Fruit fly (Drosophila melanogaster): Measurements from ENCODE around the gene CG13117.

Gene CG13117

dm6 chr2L:9697561-9697960 lies 38.9 kb upstream of the CG13117 start:
- TF ChIP-seq CG12768 (GFP tag; optimal IDR thresholded peaks at IDR 0.05) (no peak), Clk (GFP tag; optimal IDR thresholded peaks at IDR 0.05) (no peak), pad (GFP tag; optimal IDR thresholded peaks at IDR 0.05) (no peak), Hr96 (GFP tag; optimal IDR thresholded peaks at IDR 0.05) (no peak)

DNA sequence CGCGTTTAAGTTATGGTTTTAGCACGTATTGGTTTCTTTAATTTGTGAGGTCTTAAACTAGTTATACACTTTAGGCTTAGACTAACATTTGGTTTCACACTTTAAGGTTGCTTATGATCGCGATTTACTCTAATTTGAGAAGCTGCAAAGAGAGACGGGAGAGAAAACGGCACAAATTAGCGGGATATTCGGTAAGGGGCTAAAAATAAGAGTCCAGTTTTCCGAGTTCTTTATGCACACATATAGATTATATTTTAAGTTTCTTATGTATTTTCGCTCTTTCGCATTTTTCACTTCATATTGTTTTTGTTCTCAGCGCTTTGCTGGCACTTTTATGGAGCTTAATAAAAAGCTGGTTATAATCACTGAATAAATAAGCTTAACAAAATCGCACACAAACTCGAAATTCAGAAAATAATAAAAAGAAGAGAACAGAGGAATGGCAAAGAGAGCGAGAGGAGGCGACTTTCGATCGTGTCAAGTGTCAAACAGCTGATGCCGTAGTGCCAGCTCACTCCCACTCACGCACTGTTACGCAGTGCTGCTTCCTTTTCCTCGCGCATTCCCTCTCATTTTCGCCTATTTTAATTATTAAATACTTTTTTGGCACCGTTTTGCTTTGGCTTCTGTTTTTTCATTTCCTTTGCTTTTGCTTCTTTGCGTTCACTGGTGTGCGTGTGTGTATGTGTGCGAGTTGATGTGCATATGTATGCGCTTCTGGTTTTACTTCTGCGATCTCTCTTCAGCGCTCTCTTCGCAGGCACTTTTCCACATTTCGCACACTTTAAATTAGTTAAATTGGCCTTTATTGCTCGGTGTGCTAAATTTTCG lies 38.1 kb upstream of the CG13117 start:
- TF ChIP-seq CG12768 (GFP tag; optimal IDR thresholded peaks at IDR 0.05): no peak
- peak; percentile 56 for TF ChIP-seq tj (GFP tag; optimal IDR thresholded peaks at IDR 0.05)
- TF ChIP-seq Mnt (GFP tag; optimal IDR thresholded peaks at IDR 0.05): no peak
- TF ChIP-seq CG33017 (tag; optimal IDR thresholded peaks at IDR 0.05): peak; percentile 14
- peak; percentile 77 for TF ChIP-seq pad (GFP tag; optimal IDR thresholded peaks at IDR 0.05)
- no peak for TF ChIP-seq ovo (GFP tag; optimal IDR thresholded peaks at IDR 0.05)
- peak; percentile 32 for TF ChIP-seq cic (GFP tag; optimal IDR thresholded peaks at IDR 0.05)
- peak; percentile 31 for TF ChIP-seq Hr96 (GFP tag; optimal IDR thresholded peaks at IDR 0.05)

dm6 chr2L:9698923-9699493 lies 37.4 kb upstream of the CG13117 start, which contains the start of gene Pka-C1:
Gene Pka-C1, minus strand, starts transcription at chr2L:9699297.
- TF ChIP-seq Hr96 (GFP tag; optimal IDR thresholded peaks at IDR 0.05) (no peak), CG1620 (GFP tag; optimal IDR thresholded peaks at IDR 0.05) (peak; percentile 8), CG12768 (GFP tag; optimal IDR thresholded peaks at IDR 0.05) (peak; percentile 59), cic (GFP tag; optimal IDR thresholded peaks at IDR 0.05) (no peak), CG33017 (tag; optimal IDR thresholded peaks at IDR 0.05) (peak; percentile 16), Crg-1 (GFP tag; optimal IDR thresholded peaks at IDR 0.05) (no peak), CG14711 (tag; optimal IDR thresholded peaks at IDR 0.05) (peak; percentile 25), CG11617 (GFP tag; optimal IDR thresholded peaks at IDR 0.05) (no peak), pad (GFP tag; optimal IDR thresholded peaks at IDR 0.05) (no peak), CG7045 (GFP tag; optimal IDR thresholded peaks at IDR 0.05) (no peak), Mnt (GFP tag; optimal IDR thresholded peaks at IDR 0.05) (no peak), cnc (optimal IDR thresholded peaks at IDR 0.05) (no peak), bab1 (GFP tag; optimal IDR thresholded peaks at IDR 0.05) (no peak), ovo (GFP tag; optimal IDR thresholded peaks at IDR 0.05) (peak; percentile 38), Clk (GFP tag; optimal IDR thresholded peaks at IDR 0.05) (no peak), CG7101 (tag; optimal IDR thresholded peaks at IDR 0.05) (peak; percentile 43), toe (GFP tag; optimal IDR thresholded peaks at IDR 0.05) (no peak)

- TF ChIP-seq Mnt (GFP tag; optimal IDR thresholded peaks at IDR 0.05): peak; percentile 99
- TF ChIP-seq ovo (GFP tag; optimal IDR thresholded peaks at IDR 0.05): no peak
Measured at dm6 chr2L:9699615-9700014, 36.8 kb upstream of the CG13117 start, which contains the start of gene hoip. Gene hoip, plus strand, starts transcription at chr2L:9699791.

DNA sequence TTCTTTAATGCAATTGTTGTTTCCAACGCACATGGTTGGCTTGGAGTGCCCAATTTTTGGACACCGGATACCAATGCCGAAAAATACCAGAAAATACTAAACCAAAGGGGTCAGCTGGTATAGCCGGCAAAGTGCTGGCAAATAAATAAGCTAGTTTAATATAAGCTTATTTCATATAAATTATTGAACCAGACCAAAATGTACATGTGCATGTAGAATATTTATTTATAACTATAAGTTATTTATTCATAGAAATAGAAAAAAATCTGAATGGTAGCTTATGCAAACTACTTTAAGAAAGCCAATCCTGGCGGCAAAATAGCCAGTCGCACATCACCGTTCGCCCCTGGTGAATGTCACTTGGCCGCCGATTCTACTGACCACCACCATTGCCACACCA lies 36.0 kb upstream of the CG13117 start, which contains the start of gene pelo:
Gene pelo (plus strand): TSS at position 357 of the 400 bp plus-strand sequence.
- peak; percentile 75 for TF ChIP-seq CG7101 (tag; optimal IDR thresholded peaks at IDR 0.05)
- peak; percentile 50 for TF ChIP-seq pad (GFP tag; optimal IDR thresholded peaks at IDR 0.05)
- TF ChIP-seq tj (GFP tag; optimal IDR thresholded peaks at IDR 0.05): peak; percentile 40
- TF ChIP-seq bab1 (GFP tag; optimal IDR thresholded peaks at IDR 0.05): peak; percentile 78
- TF ChIP-seq CG7045 (GFP tag; optimal IDR thresholded peaks at IDR 0.05): peak; percentile 66
- peak; percentile 97 for TF ChIP-seq Mnt (GFP tag; optimal IDR thresholded peaks at IDR 0.05)
- TF ChIP-seq Hr96 (GFP tag; optimal IDR thresholded peaks at IDR 0.05): no peak
- peak; percentile 52 for TF ChIP-seq CG14711 (tag; optimal IDR thresholded peaks at IDR 0.05)
- TF ChIP-seq cic (GFP tag; optimal IDR thresholded peaks at IDR 0.05): peak; percentile 56
- no peak for TF ChIP-seq CG1620 (GFP tag; optimal IDR thresholded peaks at IDR 0.05)
- TF ChIP-seq Clk (GFP tag; optimal IDR thresholded peaks at IDR 0.05): peak; percentile 35
- peak; percentile 54 for TF ChIP-seq CG12768 (GFP tag; optimal IDR thresholded peaks at IDR 0.05)
- no peak for TF ChIP-seq CG5204 (GFP tag; optimal IDR thresholded peaks at IDR 0.05)
- peak; percentile 43 for TF ChIP-seq Crg-1 (GFP tag; optimal IDR thresholded peaks at IDR 0.05)
- no peak for TF ChIP-seq kay (GFP tag; ENCODE audit: borderline replicate concordance)
- TF ChIP-seq ovo (GFP tag; optimal IDR thresholded peaks at IDR 0.05): no peak
- peak; percentile 75 for TF ChIP-seq CG11617 (GFP tag; optimal IDR thresholded peaks at IDR 0.05)
- TF ChIP-seq toe (GFP tag; optimal IDR thresholded peaks at IDR 0.05): no peak
- TF ChIP-seq CG33017 (tag; optimal IDR thresholded peaks at IDR 0.05): peak; percentile 63
- no peak for TF ChIP-seq cnc (optimal IDR thresholded peaks at IDR 0.05)

DNA sequence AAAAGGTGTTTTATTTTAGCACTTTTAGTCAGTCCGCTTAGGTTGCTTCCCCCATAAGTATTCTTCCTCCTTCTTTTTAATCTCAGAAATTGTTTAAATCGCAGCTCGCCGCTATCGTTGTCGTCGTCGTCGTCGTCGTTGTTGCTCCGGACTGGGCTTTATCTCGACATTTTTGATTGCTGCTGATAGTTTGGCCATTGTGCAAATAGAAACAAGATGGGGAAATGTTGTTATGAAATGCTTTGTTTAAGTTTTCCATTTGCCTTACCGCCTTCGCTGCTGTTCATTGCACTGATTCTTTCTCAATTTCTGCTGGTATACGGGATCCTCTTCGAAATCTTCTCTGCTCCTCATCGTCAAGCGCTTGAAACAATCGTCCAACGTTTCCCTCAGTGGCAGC lies 33.4 kb upstream of the CG13117 start:
- TF ChIP-seq cic (GFP tag; optimal IDR thresholded peaks at IDR 0.05): peak; percentile 5
- no peak for TF ChIP-seq CG5204 (GFP tag; optimal IDR thresholded peaks at IDR 0.05)
- TF ChIP-seq CG12768 (GFP tag; optimal IDR thresholded peaks at IDR 0.05): peak; percentile 51
- TF ChIP-seq CG33017 (tag; optimal IDR thresholded peaks at IDR 0.05): peak; percentile 16

DNA sequence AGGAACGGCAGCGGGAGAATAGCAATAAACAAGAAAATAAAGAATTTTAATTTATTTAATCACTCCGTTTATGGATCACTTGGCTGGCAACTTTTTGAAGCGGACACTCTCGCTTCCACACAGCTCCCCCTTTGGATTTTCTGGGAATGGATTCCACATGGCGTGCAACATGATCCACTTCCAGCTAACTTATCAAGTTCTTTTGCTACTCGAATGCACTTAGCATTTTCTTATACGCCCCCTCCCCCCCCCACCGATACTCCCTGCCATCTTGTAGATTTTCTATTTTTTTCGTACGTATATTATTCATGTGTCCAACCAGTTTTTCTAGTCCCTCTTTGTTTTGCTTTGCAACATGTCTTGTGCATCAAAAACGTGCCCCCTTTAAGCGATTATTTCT lies 32.1 kb upstream of the CG13117 start:
- TF ChIP-seq tj (GFP tag; optimal IDR thresholded peaks at IDR 0.05) (peak; percentile 35), cic (GFP tag; optimal IDR thresholded peaks at IDR 0.05) (no peak), Crg-1 (GFP tag; optimal IDR thresholded peaks at IDR 0.05) (no peak), CG14711 (tag; optimal IDR thresholded peaks at IDR 0.05) (no peak), kay (GFP tag; ENCODE audit: borderline replicate concordance) (no peak), CG33017 (tag; optimal IDR thresholded peaks at IDR 0.05) (no peak), Hr96 (GFP tag; optimal IDR thresholded peaks at IDR 0.05) (no peak), toe (GFP tag; optimal IDR thresholded peaks at IDR 0.05) (no peak)

Data from whole organism, adult.